Worm (Caenorhabditis elegans) whole organism, young adult: Measurements from ENCODE around the gene srv-4.

ENCODE experiments used
- F57A8.1 ChIP-seq: fragments of 200-800 bp; sonication (Bioruptor generic); optimal IDR thresholded peaks from 2 replicates; lab custom pipeline; 2018; ENCODE audit warnings: mild to moderate bottlenecking, missing genetic modification characterization, moderate library complexity, missing compliant biosample characterization
- ama-1 ChIP-seq, 3 experiments: fragments of 150-350 bp in 1 of 3; sonication (generic microtip) in 2 of 3; optimal IDR thresholded peaks; 2 replicates each; lab custom pipeline; 2014 to 2018; ENCODE audit warnings: missing biosample characterization in 2 of 3, missing genetic modification characterization in 2 of 3, missing genetic modification reagents in 2 of 3
- efl-1 ChIP-seq: fragments of 150-350 bp; optimal IDR thresholded peaks from 2 replicates; lab custom pipeline; 2014; ENCODE audit warnings: missing biosample characterization, missing genetic modification reagents, missing genetic modification characterization
- ets-4 ChIP-seq: fragments of 200-800 bp; sonication (Bioruptor generic); optimal IDR thresholded peaks from 2 replicates; lab custom pipeline; 2018; ENCODE audit warnings: mild to moderate bottlenecking, missing genetic modification characterization, missing compliant biosample characterization
- lin-35 ChIP-seq, 3 experiments: fragments of 150-350 bp in 2 of 3; sonication (generic microtip) in 1 of 3; optimal IDR thresholded peaks; 2 replicates each; lab custom pipeline; 2014 to 2018; ENCODE audit warnings: missing biosample characterization in 3 of 3, missing genetic modification characterization in 3 of 3, missing genetic modification reagents in 3 of 3
- lin-40 ChIP-seq: sonication (generic microtip); optimal IDR thresholded peaks from 2 replicates; lab custom pipeline; 2016; ENCODE audit warnings: missing genetic modification characterization, mild to moderate bottlenecking, missing compliant biosample characterization, missing genotype, missing genetic modification reagents
- mes-4 ChIP-seq: sonication (generic microtip); optimal IDR thresholded peaks from 2 replicates; lab custom pipeline; 2016; ENCODE audit warnings: missing genotype, missing genetic modification characterization, missing compliant biosample characterization
- pha-4 ChIP-seq: fragments of 150-350 bp; sonication (generic microtip); optimal IDR thresholded peaks from 2 replicates; lab custom pipeline; 2014; ENCODE audit warnings: missing biosample characterization, missing genetic modification reagents, missing genetic modification characterization
- unc-130 ChIP-seq: sonication (generic microtip); optimal IDR thresholded peaks from 2 replicates; lab custom pipeline; 2016; ENCODE audit warnings: missing genetic modification reagents, missing genetic modification characterization, missing compliant biosample characterization
- zim-3 ChIP-seq: sonication (generic microtip); optimal IDR thresholded peaks from 2 replicates; lab custom pipeline; 2017; ENCODE audit warnings: mild to moderate bottlenecking, missing genetic modification characterization, moderate library complexity, missing compliant biosample characterization
- ztf-25 ChIP-seq: fragments of 200-800 bp; sonication (Bioruptor generic); IDR thresholded peaks from 2 replicates; pipeline ENCODE4 v1.3.6; 2022; ENCODE audit warnings: missing genetic modification reagents, missing genetic modification characterization, missing compliant biosample characterization

ce11 chrIV:4270925-4271324 lies 17.3 kb downstream of the srv-4 start, which contains the start of gene F36A4.2:
- TF ChIP-seq unc-130 (GFP tag; lab: Kevin White, UChicago) (no peak), lin-35 (GFP tag; optimal IDR thresholded peaks at IDR 0.05; lab: Kevin White, UChicago) (no peak), ets-4 (GFP tag; lab: Kevin White, UChicago) (no peak), F57A8.1 (no peak), ztf-25 (no peak), efl-1 (GFP tag; lab: Kevin White, UChicago) (no peak), lin-40 (tag; lab: Kevin White, UChicago) (no peak), ama-1 (optimal IDR thresholded peaks at IDR 0.05; lab: Kevin White, UChicago) (no peak), ama-1 (GFP tag; optimal IDR thresholded peaks at IDR 0.05; lab: Kevin White, UChicago) (no peak), zim-3 (tag; lab: Kevin White, UChicago) (no peak), pha-4 (tag; lab: Kevin White, UChicago) (no peak), mes-4 (no peak)
